Comparison of ENCODE assay signal across 1 fruit fly cellular context in genomic region chr3L:12090898-12091685, dm6.
TF ChIP-seq lines count a peak whose summit lies in the region.

No protein-coding gene starts in this region.

TF ChIP-seq in whole organism, embryonic, 481 proteins besides CTCF, POLR2A, EP300 and RAD21 (continued from another document):
- TF ChIP-seq wek (GFP tag; optimal IDR thresholded peaks at IDR 0.05; lab: Kevin White, UChicago), result peak; percentile 55
- TF ChIP-seq CG33213 (GFP tag; optimal IDR thresholded peaks at IDR 0.05; lab: Kevin White, UChicago), result peak; percentile 11
- no peak for TF ChIP-seq BEAF-32 (GFP tag; optimal IDR thresholded peaks at IDR 0.05; lab: Kevin White, UChicago)
- peak; percentile 15; the same call in 1 of the 2 replicates for TF ChIP-seq gsb (GFP tag; IDR thresholded peaks at IDR 0.05; lab: Robert Waterston, UW)
- no peak for TF ChIP-seq CG4854 (GFP tag; optimal IDR thresholded peaks at IDR 0.05; lab: Kevin White, UChicago)
- peak; percentile 49 for TF ChIP-seq B-H1 (GFP tag; IDR thresholded peaks at IDR 0.05; lab: Robert Waterston, UW)
- no peak; the same call in 1 of the 2 replicates for TF ChIP-seq CG10366 (GFP tag; IDR thresholded peaks at IDR 0.05; lab: Robert Waterston, UW)
- peak; percentile 8 for TF ChIP-seq ab (GFP tag; optimal IDR thresholded peaks at IDR 0.05; lab: Kevin White, UChicago)
- peak; percentile 23; the same call in 1 of the 2 replicates for TF ChIP-seq wdn (GFP tag; IDR thresholded peaks at IDR 0.05; lab: Robert Waterston, UW)
- peak; percentile 51; the same call in 1 of the 2 replicates for TF ChIP-seq Oaz (GFP tag; IDR thresholded peaks at IDR 0.05; lab: Robert Waterston, UW)
- peak; percentile 77 for TF ChIP-seq Ets65A (GFP tag; lab: Kevin White, UChicago)
- TF ChIP-seq CG12659 (GFP tag; optimal IDR thresholded peaks at IDR 0.05; lab: Kevin White, UChicago), result peak; percentile 69
- peak; percentile 52 for TF ChIP-seq CG31224 (GFP tag; IDR thresholded peaks at IDR 0.05; lab: Robert Waterston, UW)
- no peak for TF ChIP-seq yki (optimal IDR thresholded peaks at IDR 0.05; lab: Kevin White, UChicago)
- peak; percentile 69; the same call in 1 of the 2 replicates for TF ChIP-seq sob (GFP tag; IDR thresholded peaks at IDR 0.05; lab: Robert Waterston, UW)
- peak; percentile 63 for TF ChIP-seq E2f1 (GFP tag; IDR thresholded peaks at IDR 0.05; lab: Robert Waterston, UW)
- TF ChIP-seq Hr3 (GFP tag; optimal IDR thresholded peaks at IDR 0.05; lab: Kevin White, UChicago), result peak; percentile 45
- no peak for TF ChIP-seq mld (GFP tag; IDR thresholded peaks at IDR 0.05; lab: Robert Waterston, UW; ENCODE audit: partially characterized antibody)
- TF ChIP-seq CG3163 (GFP tag; optimal IDR thresholded peaks at IDR 0.05; lab: Kevin White, UChicago), result no peak
- peak; percentile 47 to 69 for TF ChIP-seq dpn (GFP tag; optimal IDR thresholded peaks at IDR 0.05; lab: Kevin White, UChicago)
- TF ChIP-seq otp (GFP tag; IDR thresholded peaks at IDR 0.05; lab: Robert Waterston, UW), result peak; percentile 4; the same call in 1 of the 3 replicates
- no peak for TF ChIP-seq CG1832 (GFP tag; optimal IDR thresholded peaks at IDR 0.05; lab: Kevin White, UChicago)
- peak; percentile 13 for TF ChIP-seq CG6854 (GFP tag; optimal IDR thresholded peaks at IDR 0.05; lab: Kevin White, UChicago)
- TF ChIP-seq gce (GFP tag; IDR thresholded peaks at IDR 0.05; lab: Robert Waterston, UW), result no peak; the same call in 2 of the 3 replicates
- no peak for TF ChIP-seq Awh (GFP tag; IDR thresholded peaks at IDR 0.05; lab: Robert Waterston, UW)
- peak; percentile 56 for TF ChIP-seq CG12391 (tag; optimal IDR thresholded peaks at IDR 0.05; lab: Kevin White, UChicago)
- TF ChIP-seq Aef1 (GFP tag; IDR thresholded peaks at IDR 0.05; lab: Robert Waterston, UW), result peak; percentile 69
- TF ChIP-seq Ada2b (GFP tag; IDR thresholded peaks at IDR 0.05; lab: Robert Waterston, UW), result peak; percentile 70
- TF ChIP-seq gro (GFP tag; optimal IDR thresholded peaks at IDR 0.05; lab: Kevin White, UChicago), result peak; percentile 44
- TF ChIP-seq CG3995 (GFP tag; optimal IDR thresholded peaks at IDR 0.05; lab: Kevin White, UChicago), result no peak
- TF ChIP-seq CG18476 (GFP tag; optimal IDR thresholded peaks at IDR 0.05; lab: Kevin White, UChicago), result no peak
- peak; percentile 32 for TF ChIP-seq CG12071 (GFP tag; optimal IDR thresholded peaks at IDR 0.05; lab: Kevin White, UChicago)
- peak; percentile 18 for TF ChIP-seq pho (GFP tag; optimal IDR thresholded peaks at IDR 0.05; lab: Kevin White, UChicago)
- TF ChIP-seq psq (GFP tag; optimal IDR thresholded peaks at IDR 0.05; lab: Kevin White, UChicago), result no peak
- TF ChIP-seq CG3726 (GFP tag; IDR thresholded peaks at IDR 0.05; lab: Robert Waterston, UW), result 0 out of 3 replicates have a peak, but pooled peaks have one; percentile 42
- TF ChIP-seq Atf6 (GFP tag; IDR thresholded peaks at IDR 0.05; lab: Robert Waterston, UW), result peak; percentile 76; the same call in 1 of the 2 replicates
- TF ChIP-seq Six4 (GFP tag; optimal IDR thresholded peaks at IDR 0.05; lab: Kevin White, UChicago), result no peak
- TF ChIP-seq CG4617 (GFP tag; optimal IDR thresholded peaks at IDR 0.05; lab: Kevin White, UChicago; ENCODE audit: borderline replicate concordance), result no peak
- peak; percentile 73 for TF ChIP-seq sqz (GFP tag; optimal IDR thresholded peaks at IDR 0.05; lab: Kevin White, UChicago)
- peak; percentile 18 for TF ChIP-seq CG6683 (GFP tag; optimal IDR thresholded peaks at IDR 0.05; lab: Kevin White, UChicago)
- TF ChIP-seq Side (GFP tag; optimal IDR thresholded peaks at IDR 0.05; lab: Kevin White, UChicago), result no peak
- TF ChIP-seq D19B (GFP tag; optimal IDR thresholded peaks at IDR 0.05; lab: Kevin White, UChicago), result peak; percentile 54
- TF ChIP-seq bbx (GFP tag; IDR thresholded peaks at IDR 0.05; lab: Robert Waterston, UW; ENCODE audit: partially characterized antibody), result no peak
- TF ChIP-seq Camta (GFP tag; optimal IDR thresholded peaks at IDR 0.05; lab: Kevin White, UChicago), result no peak
- peak; percentile 69; the same call in 2 of the 3 replicates for TF ChIP-seq CG11456 (GFP tag; IDR thresholded peaks at IDR 0.05; lab: Robert Waterston, UW)
- peak; percentile 22 for TF ChIP-seq Antp (GFP tag; optimal IDR thresholded peaks at IDR 0.05; lab: Kevin White, UChicago)
- peak; percentile 67; the same call in 1 of the 2 replicates for TF ChIP-seq sisA (GFP tag; IDR thresholded peaks at IDR 0.05; lab: Robert Waterston, UW)
- peak; percentile 40 for TF ChIP-seq trh (GFP tag; optimal IDR thresholded peaks at IDR 0.05; lab: Kevin White, UChicago)
- peak; percentile 50 for TF ChIP-seq bcd (GFP tag; optimal IDR thresholded peaks at IDR 0.05; lab: Kevin White, UChicago)
- TF ChIP-seq ranshi (GFP tag; IDR thresholded peaks at IDR 0.05; lab: Robert Waterston, UW), result no peak; the same call in 1 of the 2 replicates
- 0 out of 3 replicates have a peak, but pooled peaks have one; percentile 48 for TF ChIP-seq CG2889 (GFP tag; IDR thresholded peaks at IDR 0.05; lab: Robert Waterston, UW)
- peak; percentile 30; the same call in 1 of the 4 replicates for TF ChIP-seq Gug (GFP tag; IDR thresholded peaks at IDR 0.05; lab: Robert Waterston, UW)
- TF ChIP-seq stc (GFP tag; IDR thresholded peaks at IDR 0.05; lab: Robert Waterston, UW), result peak; percentile 54; the same call in 1 of the 2 replicates
- peak; percentile 64; the same call in 2 of the 3 replicates for TF ChIP-seq CG17361 (GFP tag; IDR thresholded peaks at IDR 0.05; lab: Robert Waterston, UW)
- peak; percentile 59 for TF ChIP-seq CG1792 (GFP tag; optimal IDR thresholded peaks at IDR 0.05; lab: Kevin White, UChicago)
- no peak for TF ChIP-seq CG13287 (GFP tag; IDR thresholded peaks at IDR 0.05; lab: Robert Waterston, UW; ENCODE audit: partially characterized antibody)
- TF ChIP-seq Hey (tag; optimal IDR thresholded peaks at IDR 0.05; lab: Kevin White, UChicago), result peak; percentile 45
- TF ChIP-seq Sin3A (optimal IDR thresholded peaks at IDR 0.05; lab: Kevin White, UChicago), result no peak
- TF ChIP-seq CG32767 (GFP tag; IDR thresholded peaks at IDR 0.05; lab: Robert Waterston, UW), result peak; percentile 66; the same call in 1 of the 2 replicates
- TF ChIP-seq Ptx1 (GFP tag; IDR thresholded peaks at IDR 0.05; lab: Robert Waterston, UW), result peak; percentile 77
- peak; percentile 68 for TF ChIP-seq CG12769 (tag; optimal IDR thresholded peaks at IDR 0.05; lab: Kevin White, UChicago)
- peak; percentile 43 for TF ChIP-seq Hand (GFP tag; optimal IDR thresholded peaks at IDR 0.05; lab: Kevin White, UChicago)
- no peak for TF ChIP-seq CG8478 (optimal IDR thresholded peaks at IDR 0.05; lab: Kevin White, UChicago)
- peak; percentile 66 for TF ChIP-seq Xbp1 (GFP tag; optimal IDR thresholded peaks at IDR 0.05; lab: Kevin White, UChicago)
- peak; percentile 94 for TF ChIP-seq grau (tag; optimal IDR thresholded peaks at IDR 0.05; lab: Kevin White, UChicago)
